Worm (Caenorhabditis elegans): ENCODE results near the gene W06H8.2.

DNA sequence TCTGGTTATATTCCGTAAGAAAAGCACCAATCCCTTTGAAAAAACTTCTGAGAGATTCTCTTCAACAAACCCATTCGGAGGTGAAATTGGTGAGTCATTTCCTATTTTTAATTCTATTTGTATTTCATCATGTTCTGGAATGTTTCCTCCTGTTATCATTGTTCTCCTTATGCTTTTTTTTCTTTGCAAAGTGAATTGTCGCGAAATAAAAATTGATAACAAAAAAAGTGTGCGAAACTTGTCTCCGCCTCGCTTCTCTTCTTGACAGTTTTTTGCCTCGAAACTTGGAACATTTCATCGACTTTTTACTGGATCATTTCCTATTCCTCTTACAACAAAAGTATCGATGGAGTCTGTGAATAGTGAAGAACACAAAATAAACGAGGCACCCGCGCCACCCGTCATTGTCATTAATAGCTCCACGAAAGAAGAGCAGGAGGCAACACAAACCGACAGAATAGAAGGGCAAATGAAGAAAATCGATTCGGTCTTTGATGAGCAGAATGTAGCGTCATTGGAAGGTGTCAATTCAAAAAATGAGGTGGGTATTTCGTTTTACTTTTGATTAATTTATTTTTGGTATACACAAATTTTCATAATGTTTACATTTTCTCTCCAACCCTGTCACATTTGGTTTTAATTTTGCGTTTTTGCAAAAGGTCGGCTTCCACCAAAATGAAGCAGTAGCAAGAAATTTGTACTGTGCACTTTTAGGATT is 3.5 kb downstream of the W06H8.2 start:
- TF ChIP-seq pqm-1 (tag; optimal IDR thresholded peaks at IDR 0.05) (no peak), sea-2 (GFP tag; optimal IDR thresholded peaks at IDR 0.05) (no peak), ztf-11 (tag; optimal IDR thresholded peaks at IDR 0.05) (no peak), nhr-12 (tag; optimal IDR thresholded peaks at IDR 0.05) (no peak), elt-3 (tag; optimal IDR thresholded peaks at IDR 0.05) (no peak)
